Worm (Caenorhabditis elegans) whole organism, L4 larva: ENCODE results near the gene F08D12.12.

Source experiments
- D1046.2 ChIP-seq: fragments of 200-800 bp; sonication (Bioruptor generic); IDR thresholded peaks from 2 replicates; pipeline ENCODE4 v1.3.6; 2022; ENCODE audit warnings: missing genetic modification characterization, missing compliant biosample characterization
- aly-2 ChIP-seq: sonication (generic microtip); optimal IDR thresholded peaks from 2 replicates; lab custom pipeline; 2018; ENCODE audit warnings: missing biosample characterization, missing genetic modification characterization
- ama-1 ChIP-seq: fragments of 150-350 bp; optimal IDR thresholded peaks from 2 replicates; lab custom pipeline; 2014; ENCODE audit warnings: inconsistent platforms, mixed read lengths
- attf-4 ChIP-seq: sonication (generic microtip); optimal IDR thresholded peaks from 3 replicates; lab custom pipeline; 2017; ENCODE audit warnings: missing biosample characterization, missing genetic modification characterization
- ceh-44 ChIP-seq: fragments of 200-800 bp; sonication (Bioruptor generic); IDR thresholded peaks from 2 replicates; pipeline ENCODE4 v1.3.6; 2022; ENCODE audit warnings: missing genetic modification reagents, missing genetic modification characterization, missing compliant biosample characterization
- cey-2 ChIP-seq: sonication (generic microtip); optimal IDR thresholded peaks from 3 replicates; lab custom pipeline; 2017; ENCODE audit warnings: missing genetic modification characterization, mild to moderate bottlenecking, missing compliant biosample characterization, antibody characterized with exemption, borderline replicate concordance; ENCODE audit not compliant: insufficient read depth
- dpl-1 ChIP-seq: fragments of 150-350 bp; optimal IDR thresholded peaks from 2 replicates; lab custom pipeline; 2014; ENCODE audit warnings: missing biosample characterization, missing genetic modification reagents, missing genetic modification characterization
- duxl-1 ChIP-seq: sonication (generic microtip); optimal IDR thresholded peaks from 2 replicates; lab custom pipeline; 2016; ENCODE audit warnings: mild to moderate bottlenecking, missing genetic modification characterization, moderate library complexity, missing compliant biosample characterization; ENCODE audit not compliant: poor library complexity
- hlh-11 ChIP-seq: fragments of 200-800 bp; sonication (Bioruptor generic); optimal IDR thresholded peaks from 2 replicates; lab custom pipeline; 2018; ENCODE audit warnings: mild to moderate bottlenecking, missing genetic modification characterization, missing compliant biosample characterization
- lin-1 ChIP-seq: fragments of 200-800 bp; sonication (Bioruptor generic); IDR thresholded peaks from 2 replicates; pipeline ENCODE4 v1.3.6; 2022; ENCODE audit warnings: missing genetic modification reagents, missing genetic modification characterization, missing compliant biosample characterization
- lin-15B ChIP-seq: fragments of 150-350 bp; sonication (generic microtip); optimal IDR thresholded peaks from 3 replicates; lab custom pipeline; 2014; ENCODE audit warnings: missing biosample characterization, missing genetic modification characterization
- unc-130 ChIP-seq: sonication (generic microtip); optimal IDR thresholded peaks from 2 replicates; lab custom pipeline; 2016; ENCODE audit warnings: missing genetic modification reagents, missing genetic modification characterization, missing compliant biosample characterization

DNA sequence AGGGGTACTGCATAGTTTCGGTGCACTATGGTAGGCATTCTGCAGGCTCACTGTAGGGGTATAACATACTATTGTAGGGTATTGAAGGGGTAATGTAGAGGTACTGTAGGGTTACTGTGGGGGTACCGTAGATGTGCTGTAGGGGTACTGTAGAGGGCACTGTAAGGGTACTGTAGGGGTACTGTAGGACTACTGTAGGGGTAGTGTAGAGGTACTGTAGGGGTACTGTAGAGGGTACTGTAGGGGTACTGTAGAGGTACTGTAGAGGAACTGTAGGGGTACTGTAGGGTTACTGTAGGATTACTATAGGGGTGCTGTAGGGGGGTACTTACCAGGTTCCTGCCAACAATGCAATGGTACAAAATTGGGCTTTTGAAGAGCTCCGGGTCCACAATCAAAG lies 43.3 kb upstream of the F08D12.12 start:
- TF ChIP-seq lin-15B (no peak), D1046.2 (GFP tag; lab: Robert Waterston, UW) (no peak), duxl-1 (tag; lab: Kevin White, UChicago) (no peak), ceh-44 (GFP tag; lab: Robert Waterston, UW) (no peak), dpl-1 (no peak), ama-1 (lab: Kevin White, UChicago) (no peak), cey-2 (no peak), aly-2 (tag; lab: Kevin White, UChicago) (no peak), hlh-11 (no peak), lin-1 (GFP tag; lab: Robert Waterston, UW) (no peak), attf-4 (tag; lab: Kevin White, UChicago) (no peak), unc-130 (no peak)
